Fruit fly (Drosophila melanogaster): Measurements from ENCODE around the gene Hmr.

- TF ChIP-seq CG8478 (optimal IDR thresholded peaks at IDR 0.05), result no peak
- TF ChIP-seq CTCF (optimal IDR thresholded peaks at IDR 0.05), result no peak
These were observed 13.6 kb downstream of the Hmr start for dm6 chrX:10582064-10582463.

Measured in S2 (cell line).